Worm (Caenorhabditis elegans) whole organism, mixed stage, embryonic: Measurements from ENCODE around the gene fbxb-52.

Source experiments
- flh-1 ChIP-seq: fragments of 200-800 bp; sonication (Bioruptor generic); optimal IDR thresholded peaks from 2 replicates; lab custom pipeline; 2018; ENCODE audit warnings: mild to moderate bottlenecking, missing genetic modification characterization, moderate library complexity, missing compliant biosample characterization
- lsy-2 ChIP-seq: fragments of 150-350 bp; optimal IDR thresholded peaks from 2 replicates; lab custom pipeline; 2014; ENCODE audit warnings: missing biosample characterization, missing genetic modification characterization
- nhr-76 ChIP-seq: sonication (generic microtip); optimal IDR thresholded peaks from 2 replicates; lab custom pipeline; 2017; ENCODE audit warnings: missing biosample characterization, missing genetic modification characterization
- unc-39 ChIP-seq: fragments of 150-350 bp; optimal IDR thresholded peaks from 2 replicates; lab custom pipeline; 2014; ENCODE audit warnings: missing biosample characterization, missing genetic modification characterization
- unc-62 ChIP-seq: fragments of 150-350 bp; optimal IDR thresholded peaks from 2 replicates; lab custom pipeline; 2014; ENCODE audit warnings: missing biosample characterization, missing genetic modification reagents, missing genetic modification characterization
- ztf-11 ChIP-seq: fragments of 150-350 bp; optimal IDR thresholded peaks from 2 replicates; lab custom pipeline; 2014; ENCODE audit warnings: missing biosample characterization, missing genetic modification characterization

DNA sequence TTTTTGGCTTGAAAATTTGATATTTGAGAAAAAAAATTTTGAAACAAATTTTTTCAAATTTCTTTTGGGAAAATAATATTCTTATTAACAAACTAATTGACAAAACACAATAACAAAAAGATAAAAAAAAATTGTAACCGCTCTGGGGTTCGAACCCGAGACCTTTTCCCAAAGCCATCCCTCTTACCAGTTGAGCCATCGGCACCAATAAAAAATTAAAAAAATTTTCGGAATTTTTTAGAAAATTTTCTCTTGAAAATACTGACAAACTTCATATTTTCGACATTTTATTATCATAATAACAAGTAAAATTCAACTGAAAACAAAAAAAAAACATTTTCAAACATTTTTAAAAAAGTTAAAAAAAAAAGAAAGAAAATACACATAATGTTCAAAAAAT lies 28.4 kb downstream of the fbxb-52 start:
- no peak for TF ChIP-seq ztf-11 (tag; lab: Kevin White, UChicago)
- no peak for TF ChIP-seq lsy-2
- TF ChIP-seq flh-1 (GFP tag; lab: Kevin White, UChicago) = no peak
- no peak for TF ChIP-seq unc-39
- no peak for TF ChIP-seq nhr-76
- TF ChIP-seq unc-62 (GFP tag; lab: Kevin White, UChicago) = no peak
